Worm (Caenorhabditis elegans) whole organism, L1 larva: Measurements from ENCODE around the gene Y81B9A.2.
A peak's percentile ranks its signal among the peaks of the same experiment; 100 is the strongest.

ENCODE experiments used
- C16A3.4 ChIP-seq: fragments of 150-350 bp; optimal IDR thresholded peaks from 2 replicates; lab custom pipeline; 2014; ENCODE audit warnings: missing biosample characterization, missing genetic modification characterization
- C34B4.2 ChIP-seq: sonication (generic microtip); optimal IDR thresholded peaks from 2 replicates; lab custom pipeline; 2017; ENCODE audit warnings: mild to moderate bottlenecking, missing genetic modification characterization, missing compliant biosample characterization
- F16B12.6 ChIP-seq: fragments of 150-350 bp; optimal IDR thresholded peaks from 2 replicates; lab custom pipeline; 2014; ENCODE audit warnings: missing biosample characterization, missing genetic modification characterization
- aha-1 ChIP-seq: fragments of 150-350 bp; optimal IDR thresholded peaks from 2 replicates; lab custom pipeline; 2014; ENCODE audit warnings: missing biosample characterization, missing genetic modification characterization
- blmp-1 ChIP-seq: fragments of 150-350 bp; optimal IDR thresholded peaks from 2 replicates; lab custom pipeline; 2014; ENCODE audit warnings: missing biosample characterization, missing genetic modification characterization
- ceh-82 ChIP-seq, 3 experiments: fragments of 150-350 bp in 1 of 3; sonication (generic microtip) in 2 of 3; optimal IDR thresholded peaks; 2 replicates each; lab custom pipeline; 2014 to 2017; ENCODE audit warnings: missing biosample characterization in 3 of 3, missing genetic modification characterization in 3 of 3
- ceh-88 ChIP-seq: fragments of 200-800 bp; sonication (Bioruptor generic); IDR thresholded peaks from 2 replicates; pipeline ENCODE4 v1.3.6; 2022; ENCODE audit warnings: missing genetic modification characterization, missing compliant biosample characterization
- ces-1 ChIP-seq: fragments of 150-350 bp; optimal IDR thresholded peaks from 2 replicates; lab custom pipeline; 2014; ENCODE audit warnings: missing biosample characterization, missing genetic modification reagents, missing genetic modification characterization
- dsc-1 ChIP-seq: sonication (generic microtip); optimal IDR thresholded peaks from 2 replicates; lab custom pipeline; 2016; ENCODE audit warnings: mild to moderate bottlenecking, missing genetic modification characterization, missing compliant biosample characterization
- efl-1 ChIP-seq, 4 experiments: fragments of 150-350 bp; optimal IDR thresholded peaks in 3 of 4; peaks in 1 of 4; 1 replicate in 1 of 4; 2 replicates in 3 of 4; lab custom pipeline; 2014; ENCODE audit warnings: missing biosample characterization in 2 of 4, missing genetic modification characterization in 2 of 4, missing genetic modification reagents in 2 of 4
- egl-13 ChIP-seq: sonication (generic microtip); optimal IDR thresholded peaks from 2 replicates; lab custom pipeline; 2016; ENCODE audit warnings: missing genotype, missing genetic modification reagents, missing genetic modification characterization, missing compliant biosample characterization
- elt-3 ChIP-seq, 6 experiments: fragments of 150-350 bp in 1 of 6; sonication (generic microtip); optimal IDR thresholded peaks; 2 replicates each; lab custom pipeline; 2017 to 2018; ENCODE audit warnings: missing biosample characterization in 6 of 6, missing genetic modification characterization in 6 of 6, inconsistent platforms in 1 of 6
- grh-1 ChIP-seq: fragments of 200-800 bp; sonication (Bioruptor generic); IDR thresholded peaks from 2 replicates; pipeline ENCODE4 v1.3.6; 2022; ENCODE audit warnings: missing genetic modification reagents, missing genetic modification characterization, missing compliant biosample characterization
- hlh-4 ChIP-seq: sonication (generic microtip); optimal IDR thresholded peaks from 2 replicates; lab custom pipeline; 2016; ENCODE audit warnings: mild to moderate bottlenecking, missing genetic modification characterization, missing compliant biosample characterization
- lin-13 ChIP-seq: fragments of 150-350 bp; optimal IDR thresholded peaks from 2 replicates; lab custom pipeline; 2014; ENCODE audit warnings: missing biosample characterization, missing genetic modification reagents, missing genetic modification characterization
- lin-14 ChIP-seq: fragments of 200-800 bp; sonication (Bioruptor generic); optimal IDR thresholded peaks from 2 replicates; lab custom pipeline; 2018; ENCODE audit warnings: mild to moderate bottlenecking, missing genetic modification characterization, moderate library complexity, missing compliant biosample characterization
- lin-15B ChIP-seq: fragments of 150-350 bp; sonication (generic microtip); optimal IDR thresholded peaks from 3 replicates; lab custom pipeline; 2014; ENCODE audit warnings: missing biosample characterization, missing genetic modification characterization
- lin-35 ChIP-seq, 2 experiments: fragments of 150-350 bp; optimal IDR thresholded peaks; 2 replicates each; lab custom pipeline; 2014; ENCODE audit warnings: missing biosample characterization in 2 of 2, missing genetic modification characterization in 2 of 2, missing genetic modification reagents in 2 of 2
- lin-39 ChIP-seq: fragments of 150-350 bp; optimal IDR thresholded peaks from 2 replicates; lab custom pipeline; 2014; ENCODE audit warnings: missing biosample characterization, missing genetic modification reagents, missing genetic modification characterization
- lsy-2 ChIP-seq, 2 experiments: fragments of 150-350 bp; optimal IDR thresholded peaks; 2 replicates each; lab custom pipeline; 2014; ENCODE audit warnings: missing biosample characterization in 2 of 2, missing genetic modification characterization in 2 of 2
- mdl-1 ChIP-seq, 2 experiments: fragments of 150-350 bp; optimal IDR thresholded peaks; 2 replicates each; lab custom pipeline; 2014 to 2017; ENCODE audit warnings: missing biosample characterization in 2 of 2, missing genetic modification characterization in 2 of 2, inconsistent platforms in 1 of 2
- mep-1 ChIP-seq: fragments of 150-350 bp; optimal IDR thresholded peaks from 2 replicates; lab custom pipeline; 2014; ENCODE audit warnings: missing biosample characterization, missing genetic modification characterization
- nhr-19 ChIP-seq: fragments of 200-800 bp; sonication (Bioruptor generic); conservative IDR thresholded peaks from 2 replicates; pipeline ENCODE4 v1.3.6; 2022; ENCODE audit warnings: missing genetic modification characterization, missing compliant biosample characterization
- nhr-20 ChIP-seq: sonication (generic microtip); optimal IDR thresholded peaks from 2 replicates; lab custom pipeline; 2016; ENCODE audit warnings: mild to moderate bottlenecking, missing genetic modification characterization, missing compliant biosample characterization
- nhr-28 ChIP-seq: fragments of 150-350 bp; optimal IDR thresholded peaks from 2 replicates; lab custom pipeline; 2014; ENCODE audit warnings: missing biosample characterization, missing genetic modification characterization
- nhr-47 ChIP-seq: sonication (generic microtip); optimal IDR thresholded peaks from 2 replicates; lab custom pipeline; 2016; ENCODE audit warnings: mild to moderate bottlenecking, missing genetic modification characterization, moderate library complexity, missing compliant biosample characterization
- nhr-71 ChIP-seq: sonication (generic microtip); optimal IDR thresholded peaks from 2 replicates; lab custom pipeline; 2016; ENCODE audit warnings: mild to moderate bottlenecking, missing genetic modification characterization, moderate library complexity, missing compliant biosample characterization
- nhr-85 ChIP-seq: sonication (generic microtip); peaks from one replicate; lab custom pipeline; 2016; ENCODE audit warnings: missing genetic modification characterization, inconsistent platforms, missing compliant biosample characterization
- nhr-90 ChIP-seq: sonication (generic microtip); optimal IDR thresholded peaks from 2 replicates; lab custom pipeline; 2016; ENCODE audit warnings: mild to moderate bottlenecking, missing genetic modification characterization, missing compliant biosample characterization; ENCODE audit not compliant: poor library complexity
- snu-23 ChIP-seq: sonication (generic microtip); optimal IDR thresholded peaks from 2 replicates; lab custom pipeline; 2016; ENCODE audit warnings: missing genetic modification characterization, missing compliant biosample characterization
- sptf-1 ChIP-seq: fragments of 150-350 bp; optimal IDR thresholded peaks from 2 replicates; lab custom pipeline; 2014; ENCODE audit warnings: missing biosample characterization, missing genetic modification characterization
- swsn-7 ChIP-seq: sonication (generic microtip); optimal IDR thresholded peaks from 2 replicates; lab custom pipeline; 2016; ENCODE audit warnings: missing genetic modification characterization, missing compliant biosample characterization
- tbx-2 ChIP-seq: sonication (generic microtip); optimal IDR thresholded peaks from 2 replicates; lab custom pipeline; 2016; ENCODE audit warnings: missing genetic modification characterization, missing compliant biosample characterization
- unc-130 ChIP-seq: fragments of 150-350 bp; optimal IDR thresholded peaks from 2 replicates; lab custom pipeline; 2017; ENCODE audit warnings: missing biosample characterization, missing genetic modification characterization, inconsistent platforms
- unc-30 ChIP-seq: sonication (generic microtip); optimal IDR thresholded peaks from 2 replicates; lab custom pipeline; 2017; ENCODE audit warnings: missing biosample characterization, missing genetic modification characterization
- unc-62 ChIP-seq: fragments of 150-350 bp; optimal IDR thresholded peaks from 2 replicates; lab custom pipeline; 2014; ENCODE audit warnings: missing biosample characterization, missing genetic modification reagents, missing genetic modification characterization
- unc-86 ChIP-seq: sonication (generic microtip); optimal IDR thresholded peaks from 2 replicates; lab custom pipeline; 2016; ENCODE audit warnings: missing genetic modification characterization, missing compliant biosample characterization
- unc-98 ChIP-seq: fragments of 200-800 bp; sonication (Bioruptor generic); IDR thresholded peaks from 2 replicates; pipeline ENCODE4 v1.3.6; 2022; ENCODE audit warnings: missing genetic modification characterization, missing compliant biosample characterization
- xbp-1 ChIP-seq: sonication (generic microtip); optimal IDR thresholded peaks from 2 replicates; lab custom pipeline; 2016; ENCODE audit warnings: missing genetic modification characterization, missing compliant biosample characterization
- zip-4 ChIP-seq: fragments of 200-800 bp; sonication (Bioruptor generic); optimal IDR thresholded peaks from 2 replicates; lab custom pipeline; 2018; ENCODE audit warnings: mild to moderate bottlenecking, missing genetic modification characterization, moderate library complexity, missing compliant biosample characterization

The Y81B9A.2 gene

DNA sequence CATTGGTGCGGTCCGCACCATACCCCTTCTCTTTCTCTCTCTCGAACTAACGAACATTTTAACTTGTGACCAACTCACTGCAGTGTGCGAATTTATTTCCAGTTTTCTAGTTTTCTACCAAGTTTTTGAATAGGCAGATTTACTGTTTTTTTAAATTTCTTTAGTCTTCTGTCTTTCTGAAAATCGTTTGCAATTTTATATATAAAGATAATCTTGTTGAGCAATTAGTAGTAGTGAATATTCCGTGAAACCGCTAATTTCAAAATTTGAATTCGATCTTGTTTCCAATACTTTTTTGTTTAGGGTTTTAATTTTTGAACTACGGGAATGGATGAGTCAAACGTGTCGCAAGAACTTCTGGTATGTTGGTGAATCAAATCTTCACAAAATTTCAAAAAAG is at the start of gene Y81B9A.2:
TSS of gene Y81B9A.2 (plus strand) at position 301 of the 400 bp plus-strand sequence.
- no peak for TF ChIP-seq efl-1 (optimal IDR thresholded peaks at IDR 0.05; lab: Kevin White, UChicago)
- TF ChIP-seq efl-1 (GFP tag; optimal IDR thresholded peaks at IDR 0.05 in 1 of 2; lab: Kevin White, UChicago) = peak in 1 of 2 experiments; percentile 14
- no peak for TF ChIP-seq unc-30 (tag; lab: Kevin White, UChicago)
- TF ChIP-seq, all 84 proteins: peak for 1

DNA sequence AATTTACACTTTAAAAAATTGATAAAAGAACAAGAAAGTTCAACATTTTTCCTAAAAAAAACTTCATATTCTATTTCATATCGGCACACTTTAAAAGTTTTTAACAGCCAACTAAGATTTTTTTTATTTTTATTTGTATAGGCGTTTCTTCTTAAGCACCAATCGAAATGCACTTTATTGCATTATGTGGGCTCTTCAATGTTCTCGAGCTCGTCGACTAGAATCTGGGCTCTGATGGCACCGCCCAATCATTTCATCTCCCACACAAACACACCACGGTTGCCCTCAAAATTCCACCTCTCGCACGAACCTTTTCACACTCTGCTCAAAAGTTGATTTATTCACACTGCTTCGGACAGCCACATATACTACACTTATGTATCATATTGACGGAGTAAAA is 46.5 kb upstream of the Y81B9A.2 start, which contains the start of gene B0563.6:
TSS of gene B0563.6 (plus strand) at position 301 of the 400 bp plus-strand sequence.
- TF ChIP-seq nhr-28 (no peak), lin-39 (tag; lab: Kevin White, UChicago) (no peak), ceh-82 (tag; optimal IDR thresholded peaks at IDR 0.05; lab: Kevin White, UChicago) (no peak), aha-1 (tag; lab: Kevin White, UChicago) (no peak), lin-35 (GFP tag; optimal IDR thresholded peaks at IDR 0.05; lab: Kevin White, UChicago) (no peak)

DNA sequence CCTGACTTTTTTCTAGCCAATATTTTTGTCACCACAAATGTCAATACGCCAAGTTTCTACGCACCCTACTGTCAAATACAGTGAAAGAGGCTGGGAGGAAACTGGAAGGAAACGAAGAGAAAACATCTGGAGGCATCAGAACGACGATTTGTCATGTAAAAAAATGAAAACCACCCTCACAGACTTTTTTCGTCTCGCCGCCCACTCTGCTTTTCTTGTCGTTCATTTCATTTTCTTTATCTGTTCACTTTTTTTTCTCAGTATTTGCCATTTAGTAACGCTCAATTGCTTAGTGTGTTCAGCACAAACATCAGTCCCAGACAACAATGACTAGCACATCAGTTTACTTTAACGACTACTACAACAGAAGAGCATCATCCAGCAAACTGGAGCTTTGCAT is 38.1 kb upstream of the Y81B9A.2 start, which contains the start of gene B0563.5:
TSS of gene B0563.5 (plus strand) at position 301 of the 400 bp plus-strand sequence.
- TF ChIP-seq ceh-88 (GFP tag; lab: Robert Waterston, UW) (no peak), zip-4 (GFP tag; lab: Kevin White, UChicago) (no peak), ces-1 (GFP tag; lab: Kevin White, UChicago) (no peak), F16B12.6 (tag; lab: Kevin White, UChicago) (no peak), aha-1 (tag; lab: Kevin White, UChicago) (no peak)

DNA sequence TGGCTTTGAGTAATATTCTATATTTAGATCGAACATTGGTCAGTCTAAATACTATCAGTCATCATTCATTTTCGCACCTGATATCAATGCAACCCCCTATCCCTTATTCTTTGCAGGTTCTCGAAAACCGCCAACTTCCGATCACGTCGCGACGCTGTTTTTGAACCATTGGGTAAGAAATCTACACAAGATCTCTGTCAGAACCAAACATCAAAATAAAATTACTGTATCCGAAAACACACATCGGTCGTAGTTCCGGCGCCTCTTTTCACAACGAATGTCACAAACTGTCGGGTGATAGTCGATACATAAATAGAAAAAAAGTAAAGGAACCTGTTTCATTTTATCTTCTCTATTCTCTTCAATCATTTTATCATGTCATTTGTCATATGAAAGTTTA is 37.0 kb upstream of the Y81B9A.2 start:
- no peak for TF ChIP-seq swsn-7 (tag; lab: Kevin White, UChicago)
- TF ChIP-seq mdl-1 (tag; optimal IDR thresholded peaks at IDR 0.05; lab: Kevin White, UChicago) = peak in 1 of 2 experiments; percentile 36
- peak; percentile 69 for TF ChIP-seq unc-130
- peak; percentile 94 for TF ChIP-seq nhr-85 (tag; lab: Kevin White, UChicago)
- TF ChIP-seq snu-23 = peak; percentile 55
- peak in 1 of 2 experiments; percentile 76 for TF ChIP-seq lsy-2 (tag; optimal IDR thresholded peaks at IDR 0.05; lab: Kevin White, UChicago)
- TF ChIP-seq nhr-71 (tag; lab: Kevin White, UChicago) = peak; percentile 73
- peak in 1 of 2 experiments; percentile 65 for TF ChIP-seq lin-35 (GFP tag; optimal IDR thresholded peaks at IDR 0.05; lab: Kevin White, UChicago)
- peak; percentile 80 for TF ChIP-seq blmp-1 (tag; lab: Kevin White, UChicago)
- TF ChIP-seq hlh-4 (tag; lab: Kevin White, UChicago) = no peak
- TF ChIP-seq nhr-19 (GFP tag; lab: Robert Waterston, UW) = peak; percentile 45
- TF ChIP-seq unc-30 (tag; lab: Kevin White, UChicago) = no peak
- TF ChIP-seq nhr-47 (tag; lab: Kevin White, UChicago) = peak; percentile 11
- peak; percentile 77 for TF ChIP-seq nhr-20 (tag; lab: Kevin White, UChicago)
- TF ChIP-seq elt-3 (tag; optimal IDR thresholded peaks at IDR 0.05; lab: Kevin White, UChicago) = peak in 4 of 6 experiments; percentile 60 to 93 (median 76)
- no peak for TF ChIP-seq ceh-82 (tag; optimal IDR thresholded peaks at IDR 0.05; lab: Kevin White, UChicago)
- peak; percentile 74 for TF ChIP-seq lin-14
- TF ChIP-seq ces-1 (GFP tag; lab: Kevin White, UChicago) = no peak
- TF ChIP-seq C16A3.4 = peak; percentile 6
- TF ChIP-seq nhr-90 = peak; percentile 62
- TF ChIP-seq tbx-2 (tag; lab: Kevin White, UChicago) = peak; percentile 89
- TF ChIP-seq grh-1 (GFP tag; lab: Robert Waterston, UW) = peak; percentile 59
- TF ChIP-seq unc-86 (tag; lab: Kevin White, UChicago) = no peak

DNA sequence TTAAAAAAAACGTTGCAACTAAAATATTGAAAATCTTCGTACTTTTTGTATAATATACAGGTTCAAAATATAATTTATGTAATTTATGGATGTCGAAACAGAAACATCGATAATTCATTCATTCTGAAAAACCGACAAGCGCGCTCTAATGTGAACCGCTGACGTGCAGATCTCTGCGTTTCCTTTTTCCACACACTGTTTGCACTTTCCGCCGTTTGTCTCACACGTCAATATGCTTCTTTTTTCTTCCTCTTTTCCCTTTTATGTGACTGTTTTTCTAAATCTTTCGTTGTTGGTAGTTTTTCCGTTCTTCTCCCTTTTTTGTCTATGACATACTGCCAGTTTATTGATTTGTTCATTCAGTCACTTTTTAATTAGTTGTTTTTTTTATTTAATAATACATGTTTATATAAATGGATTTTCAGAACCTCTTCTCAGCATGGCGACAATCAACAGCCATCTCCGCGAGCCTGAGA is 33.6 kb upstream of the Y81B9A.2 start, which contains the start of gene tmbi-4:
TSS of gene tmbi-4 (plus strand) at position 426 of the 476 bp plus-strand sequence.
- TF ChIP-seq tbx-2 (tag; lab: Kevin White, UChicago) (peak; percentile 53), dsc-1 (tag; lab: Kevin White, UChicago) (peak; percentile 20), unc-98 (no peak), nhr-20 (tag; lab: Kevin White, UChicago) (peak; percentile 64), xbp-1 (tag; lab: Kevin White, UChicago) (peak; percentile 75), mep-1 (tag; lab: Kevin White, UChicago) (peak; percentile 52), C34B4.2 (tag; lab: Kevin White, UChicago) (no peak), swsn-7 (tag; lab: Kevin White, UChicago) (peak; percentile 51), mdl-1 (tag; optimal IDR thresholded peaks at IDR 0.05; lab: Kevin White, UChicago) (peak in 1 of 2 experiments; percentile 59), lin-15B (tag; lab: Kevin White, UChicago) (peak; percentile 30), unc-86 (tag; lab: Kevin White, UChicago) (peak; percentile 48), C16A3.4 (peak; percentile 80), egl-13 (tag; lab: Kevin White, UChicago) (peak; percentile 1), lin-14 (peak; percentile 87), lin-13 (GFP tag; lab: Kevin White, UChicago) (peak; percentile 35), nhr-71 (tag; lab: Kevin White, UChicago) (peak; percentile 58), lsy-2 (tag; optimal IDR thresholded peaks at IDR 0.05; lab: Kevin White, UChicago) (peak; percentile 13 to 73), sptf-1 (no peak), nhr-47 (tag; lab: Kevin White, UChicago) (peak; percentile 53), ceh-82 (tag; optimal IDR thresholded peaks at IDR 0.05; lab: Kevin White, UChicago) (peak in 1 of 3 experiments; percentile 57), snu-23 (peak; percentile 73), nhr-90 (peak; percentile 2), efl-1 (optimal IDR thresholded peaks at IDR 0.05; lab: Kevin White, UChicago) (peak; percentile 30 to 61), efl-1 (GFP tag; optimal IDR thresholded peaks at IDR 0.05 in 1 of 2; lab: Kevin White, UChicago) (peak in 1 of 2 experiments; percentile 14), unc-62 (GFP tag; lab: Kevin White, UChicago) (no peak), unc-130 (peak; percentile 22)
